Worm (Caenorhabditis elegans) whole organism, L2 larva: ENCODE data around the gene ife-4.

Source experiments
- elt-3 ChIP-seq: sonication (generic microtip); optimal IDR thresholded peaks from 2 replicates; lab custom pipeline; 2017; ENCODE audit warnings: missing biosample characterization, missing genetic modification characterization
- lin-13 ChIP-seq: fragments of 150-350 bp; optimal IDR thresholded peaks from 2 replicates; lab custom pipeline; 2014; ENCODE audit warnings: missing biosample characterization, missing genetic modification reagents, missing genetic modification characterization
- lsy-2 ChIP-seq, 2 experiments: fragments of 150-350 bp in 1 of 2; sonication (generic microtip) in 1 of 2; optimal IDR thresholded peaks; 2 replicates each; lab custom pipeline; 2014 to 2017; ENCODE audit warnings: missing biosample characterization in 2 of 2, missing genetic modification characterization in 2 of 2
- mab-5 ChIP-seq: fragments of 150-350 bp; optimal IDR thresholded peaks from 2 replicates; lab custom pipeline; 2014; ENCODE audit warnings: missing biosample characterization, missing genetic modification characterization
- mdl-1 ChIP-seq, 2 experiments: fragments of 150-350 bp in 1 of 2; sonication (generic microtip) in 1 of 2; optimal IDR thresholded peaks; 2 replicates each; lab custom pipeline; 2017; ENCODE audit warnings: missing biosample characterization in 2 of 2, missing genetic modification characterization in 2 of 2
- nhr-129 ChIP-seq: fragments of 150-350 bp; optimal IDR thresholded peaks from 2 replicates; lab custom pipeline; 2014; ENCODE audit warnings: missing biosample characterization, missing genetic modification characterization
- unc-62 ChIP-seq: fragments of 150-350 bp; optimal IDR thresholded peaks from 2 replicates; lab custom pipeline; 2014; ENCODE audit warnings: missing biosample characterization, missing genetic modification reagents, missing genetic modification characterization
- zag-1 ChIP-seq: fragments of 150-350 bp; optimal IDR thresholded peaks from 2 replicates; lab custom pipeline; 2014; ENCODE audit warnings: missing biosample characterization, missing genetic modification characterization
- ztf-11 ChIP-seq: sonication (generic microtip); optimal IDR thresholded peaks from 2 replicates; lab custom pipeline; 2017; ENCODE audit warnings: missing biosample characterization, missing genetic modification characterization

The ife-4 gene

DNA sequence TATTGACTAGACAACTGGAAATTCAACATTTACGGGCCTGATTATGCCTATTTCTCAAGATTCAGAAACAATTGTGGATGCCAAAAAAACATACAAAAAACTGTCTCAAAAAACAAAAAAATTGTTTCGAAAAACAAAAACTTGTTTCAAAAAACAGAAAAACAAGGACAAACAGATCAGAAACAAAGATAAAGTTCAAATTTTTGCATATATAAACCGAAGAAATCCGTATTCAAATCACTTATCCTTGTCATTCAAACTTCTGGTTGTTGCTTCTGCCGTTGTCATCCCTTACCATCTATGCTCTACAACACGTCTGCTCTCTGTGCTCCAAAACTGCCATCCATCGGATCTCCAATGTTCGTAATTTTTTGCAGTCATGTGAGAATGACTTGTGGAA is 50.6 kb downstream of the ife-4 start, which contains the start of gene R193.1:
R193.1 (plus strand) TSS at position 301 of the 400 bp plus-strand sequence.
- no peak for TF ChIP-seq ztf-11 (tag; lab: Kevin White, UChicago)
- no peak for TF ChIP-seq lsy-2 (tag; optimal IDR thresholded peaks at IDR 0.05; lab: Kevin White, UChicago)
- no peak for TF ChIP-seq lin-13 (GFP tag; lab: Kevin White, UChicago)
- no peak for TF ChIP-seq elt-3 (tag; lab: Kevin White, UChicago)
- TF ChIP-seq nhr-129 (tag; lab: Kevin White, UChicago), result no peak
- TF ChIP-seq unc-62 (GFP tag; lab: Kevin White, UChicago), result no peak
- TF ChIP-seq zag-1 (tag; lab: Kevin White, UChicago), result no peak
- no peak for TF ChIP-seq mdl-1 (tag; optimal IDR thresholded peaks at IDR 0.05; lab: Kevin White, UChicago)
- TF ChIP-seq mab-5 (tag; lab: Kevin White, UChicago), result no peak
